Fruit fly (Drosophila melanogaster) Kc167 (cell line): ENCODE results near the gene CG3071.

ENCODE experiments used
- Myc ChIP-seq: fragments of >200 bp; optimal IDR thresholded peaks from 2 replicates; lab custom pipeline; 2017; ENCODE audit warnings: missing external identifiers
- Sin3A ChIP-seq: fragments of >200 bp; optimal IDR thresholded peaks from 2 replicates; lab custom pipeline; 2018; ENCODE audit warnings: missing external identifiers
- h ChIP-seq: fragments of >200 bp; optimal IDR thresholded peaks from 3 replicates; lab custom pipeline; 2018; ENCODE audit warnings: missing external identifiers
- insv ChIP-seq: fragments of >200 bp; optimal IDR thresholded peaks from 3 replicates; lab custom pipeline; 2018; ENCODE audit warnings: missing external identifiers
- psq ChIP-seq: fragments of >200 bp; optimal IDR thresholded peaks from 2 replicates; lab custom pipeline; 2017; ENCODE audit warnings: missing external identifiers
- ttk ChIP-seq: sonication (Bioruptor generic); optimal IDR thresholded peaks from 2 replicates; lab custom pipeline; 2017; ENCODE audit warnings: missing external identifiers

The CG3071 gene

DNA sequence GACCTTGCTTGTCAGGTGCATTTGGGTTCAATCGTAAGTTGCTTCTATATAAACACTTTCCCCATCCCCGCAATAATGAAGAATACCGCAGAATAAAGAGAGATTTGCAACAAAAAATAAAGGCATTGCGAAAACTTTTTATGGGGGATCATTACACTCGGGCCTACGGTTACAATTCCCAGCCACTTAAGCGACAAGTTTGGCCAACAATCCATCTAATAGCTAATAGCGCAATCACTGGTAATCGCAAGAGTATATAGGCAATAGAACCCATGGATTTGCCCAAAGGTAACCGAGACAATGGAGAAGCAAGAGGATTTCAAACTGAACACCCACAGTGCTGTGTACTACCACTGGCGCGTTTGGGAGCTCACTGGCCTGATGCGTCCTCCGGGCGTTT, 16.7 kb upstream of the CG3071 start, which contains the start of gene Or2a:
Or2a (plus strand) TSS at position 301 of the 400 bp plus-strand sequence.
- TF ChIP-seq psq (lab: Kevin White, UChicago) (no peak), Myc (lab: Kevin White, UChicago) (no peak), Sin3A (no peak), ttk (lab: Kevin White, UChicago) (no peak), insv (no peak), h (lab: Kevin White, UChicago) (no peak)

DNA sequence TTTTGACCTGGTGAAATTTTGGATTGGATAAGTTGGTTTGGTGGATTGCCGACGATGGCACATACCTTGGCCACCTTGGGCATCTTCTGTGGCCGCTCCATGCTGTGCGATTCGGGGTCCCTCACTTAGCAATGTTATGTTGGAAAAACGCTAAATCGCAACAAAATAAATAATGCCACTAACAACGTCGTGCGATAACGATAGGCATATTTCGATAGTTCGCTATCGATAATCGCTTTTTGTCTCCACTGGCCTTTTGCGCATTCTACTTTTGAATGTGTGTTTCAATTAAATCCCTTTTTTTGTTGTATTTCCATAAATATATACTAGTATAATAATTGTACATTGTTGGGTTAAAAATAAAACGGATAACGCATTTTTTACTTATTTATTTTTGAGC, 12.9 kb upstream of the CG3071 start, which contains the start of gene crn:
crn (minus strand) TSS at position 221 of the 400 bp plus-strand sequence.
- no peak for TF ChIP-seq Sin3A

DNA sequence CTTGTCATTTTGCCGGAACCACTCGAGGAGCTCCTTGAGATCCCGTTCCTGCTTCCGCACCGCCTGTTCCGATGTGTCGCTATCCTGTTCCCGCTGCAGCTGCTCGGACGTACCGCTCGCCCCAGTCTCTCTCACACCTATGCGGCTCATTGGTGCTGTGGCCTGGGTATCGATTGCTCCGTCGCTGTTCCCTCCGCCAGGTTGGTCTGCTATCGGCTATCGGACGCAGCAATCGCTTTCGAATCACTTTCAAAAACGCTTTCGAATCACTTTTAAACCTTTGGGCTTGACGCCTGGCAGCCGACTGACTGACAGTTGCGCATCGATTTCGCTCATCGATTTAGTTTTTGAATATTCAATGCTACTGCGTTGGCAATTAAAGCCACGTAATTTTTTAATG, 10.9 kb upstream of the CG3071 start, which contains the start of gene CG3191:
CG3191 (minus strand) TSS at position 306 of the 400 bp plus-strand sequence.
- no peak for TF ChIP-seq psq (lab: Kevin White, UChicago)
- TF ChIP-seq insv: no peak
- no peak for TF ChIP-seq Myc (lab: Kevin White, UChicago)
- no peak for TF ChIP-seq ttk (lab: Kevin White, UChicago)
- no peak for TF ChIP-seq h (lab: Kevin White, UChicago)
- TF ChIP-seq Sin3A: no peak

DNA sequence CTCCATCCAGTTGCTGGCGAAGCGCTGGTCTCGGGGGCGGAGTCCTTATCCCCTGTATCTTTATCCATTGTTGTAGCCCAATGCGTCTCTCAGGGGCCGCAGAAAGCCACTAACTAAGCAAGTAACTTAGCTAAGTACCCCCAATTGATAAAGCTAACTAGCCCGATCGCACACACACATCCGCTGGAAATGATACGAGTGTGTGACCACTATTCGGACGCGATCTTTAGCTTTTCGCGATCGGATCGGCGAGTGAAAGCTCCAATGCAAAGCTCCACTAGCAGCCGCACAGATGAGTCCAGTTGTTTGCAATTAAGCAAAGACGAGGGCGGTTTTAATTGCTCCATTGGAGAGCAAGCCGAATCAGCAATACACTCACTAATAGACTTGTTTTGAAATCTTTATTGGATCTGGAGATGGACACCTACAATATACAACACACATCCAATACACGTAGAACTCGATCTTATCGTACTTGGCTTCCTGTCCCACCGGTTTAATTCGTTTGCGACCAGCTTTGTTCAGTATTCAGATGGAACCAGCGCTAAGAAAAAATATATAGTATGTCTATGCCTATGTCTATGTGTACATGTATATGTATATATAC, 8.5 kb upstream of the CG3071 start, which contains the start of gene CG3091:
CG3091 (minus strand) TSS at position 178 of the 607 bp plus-strand sequence.
- TF ChIP-seq psq (lab: Kevin White, UChicago) (no peak), Myc (lab: Kevin White, UChicago) (no peak), ttk (lab: Kevin White, UChicago) (no peak), Sin3A (no peak), insv (no peak), h (lab: Kevin White, UChicago) (no peak)

DNA sequence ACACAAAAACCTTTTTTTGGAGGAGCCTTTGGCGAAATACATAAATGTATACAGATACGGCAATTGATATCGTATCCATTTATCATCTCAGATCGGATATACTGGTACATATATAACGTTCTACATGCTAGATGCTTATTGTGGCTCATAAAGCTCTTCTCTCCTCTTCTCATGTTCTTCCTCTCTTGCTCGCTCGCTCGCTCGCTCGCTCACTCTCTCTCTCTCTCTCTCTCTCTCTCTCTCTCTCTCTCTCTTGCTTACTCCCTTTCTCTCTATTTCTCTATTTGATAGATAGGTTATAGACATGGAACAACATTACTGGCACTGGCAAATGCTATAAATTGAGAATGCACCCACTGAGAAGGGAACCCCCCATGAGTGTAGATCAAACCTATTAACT, 7.6 kb upstream of the CG3071 start:
- TF ChIP-seq Myc (lab: Kevin White, UChicago) (no peak), psq (lab: Kevin White, UChicago) (no peak), insv (no peak), ttk (lab: Kevin White, UChicago) (no peak), h (lab: Kevin White, UChicago) (no peak), Sin3A (no peak)

DNA sequence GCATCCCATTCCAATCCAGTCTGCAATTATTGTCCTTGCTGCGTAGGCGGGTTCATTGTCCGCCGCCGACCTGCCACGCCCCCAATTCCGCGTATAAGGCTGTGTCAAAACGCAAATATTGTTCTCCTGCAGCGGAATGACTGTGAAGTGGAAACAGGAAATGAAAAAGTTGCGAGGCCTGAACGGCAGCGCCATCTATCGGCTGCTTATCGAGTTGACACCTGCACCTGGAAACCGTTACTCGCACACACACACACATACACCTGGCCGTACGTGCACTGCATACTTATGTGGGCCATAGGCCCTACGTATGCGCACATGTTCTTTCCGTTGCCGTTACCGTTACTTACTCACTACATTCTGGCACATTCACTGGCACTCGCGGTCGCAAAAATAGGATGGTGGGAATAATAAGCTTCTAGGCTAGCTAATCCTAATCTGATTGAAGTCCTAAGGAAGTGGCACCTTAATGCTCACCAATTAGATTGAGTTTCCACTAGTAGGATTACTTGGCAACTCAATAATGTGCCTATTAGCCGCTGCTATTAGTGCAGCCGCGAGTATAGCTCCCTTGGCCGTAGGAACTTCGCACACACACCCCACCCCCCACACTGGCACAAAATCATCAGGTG, 3.9 kb upstream of the CG3071 start:
- TF ChIP-seq ttk (lab: Kevin White, UChicago): no peak

DNA sequence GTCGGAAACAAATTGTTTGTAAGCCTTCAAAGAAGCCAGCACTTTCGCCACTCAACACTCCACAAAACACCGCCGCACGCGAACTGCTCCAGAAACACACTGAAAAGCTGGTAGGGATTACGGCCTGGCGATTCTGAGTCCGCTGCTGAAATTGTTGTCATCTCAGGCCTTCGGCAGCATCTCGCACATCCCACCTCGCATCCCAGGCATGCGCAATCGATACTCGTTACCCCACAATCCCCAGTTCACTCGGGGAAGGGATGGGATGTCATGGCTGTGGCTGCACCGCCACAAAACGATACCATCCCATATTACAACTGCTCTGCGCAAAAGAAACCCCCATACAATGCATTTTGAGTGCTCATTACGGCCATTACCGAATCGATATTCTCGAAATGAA, 2.9 kb upstream of the CG3071 start, which contains the start of gene CG3078:
CG3078 (minus strand) TSS at position 101 of the 400 bp plus-strand sequence.
- TF ChIP-seq insv (no peak), Sin3A (no peak), psq (lab: Kevin White, UChicago) (no peak), h (lab: Kevin White, UChicago) (no peak), Myc (lab: Kevin White, UChicago) (no peak), ttk (lab: Kevin White, UChicago) (no peak)

DNA sequence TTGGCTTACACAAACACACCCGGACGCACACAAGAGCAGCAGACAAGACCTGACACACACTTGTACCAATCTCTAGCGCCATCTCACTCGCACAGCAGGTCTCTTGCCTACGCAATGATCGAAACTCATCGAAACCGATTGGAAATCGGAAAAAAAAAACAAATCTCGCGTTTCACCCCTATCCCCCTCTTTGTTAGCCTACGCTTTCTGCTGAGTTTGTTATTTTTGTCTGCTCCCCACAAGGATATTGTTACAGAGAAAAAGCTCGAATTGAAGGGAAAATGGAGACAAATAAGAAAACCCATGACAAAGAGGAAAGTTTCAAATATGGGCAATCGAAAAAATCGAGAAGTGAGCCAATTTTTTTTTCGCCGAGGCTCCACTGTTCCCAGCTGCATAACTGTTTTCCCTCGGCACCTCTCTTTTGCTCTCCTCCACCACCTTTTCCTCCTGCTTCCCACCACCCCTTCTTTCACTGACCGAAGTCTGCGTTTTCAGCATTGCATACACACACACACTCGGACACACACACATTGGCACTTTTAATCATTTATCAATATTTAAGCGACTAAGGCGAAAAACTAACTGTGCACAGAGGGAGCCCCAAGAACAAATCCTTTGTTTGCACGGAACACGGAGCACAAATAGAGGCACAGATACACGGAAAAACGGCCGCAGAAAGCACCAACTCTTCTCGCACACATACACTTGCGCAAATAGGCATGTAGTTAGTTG, 7.4 kb downstream of the CG3071 start:
- TF ChIP-seq h (lab: Kevin White, UChicago) (no peak), insv (no peak), Myc (lab: Kevin White, UChicago) (no peak), ttk (lab: Kevin White, UChicago) (no peak)

DNA sequence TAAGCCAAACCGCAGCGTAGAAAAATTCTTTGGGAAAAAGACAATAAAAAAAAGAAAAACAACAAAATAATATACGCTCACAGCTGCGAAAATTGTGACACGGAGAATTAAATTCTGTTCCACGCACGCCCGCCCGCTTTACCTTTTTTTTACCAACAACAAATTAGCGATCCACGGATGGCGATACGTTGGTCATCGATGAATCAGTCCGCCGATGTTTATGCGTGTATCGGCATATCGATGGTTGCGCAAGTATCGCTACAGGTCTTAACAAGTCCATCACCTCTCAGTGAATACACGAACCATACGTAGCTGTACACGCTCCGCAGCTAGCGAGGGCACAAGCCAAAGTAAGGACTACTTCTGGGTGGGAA, 7.9 kb downstream of the CG3071 start, which contains the start of gene CG2924:
CG2924 (minus strand) TSS at position 205 of the 374 bp plus-strand sequence.
- TF ChIP-seq h (lab: Kevin White, UChicago) (no peak), Myc (lab: Kevin White, UChicago) (no peak), Sin3A (no peak), ttk (lab: Kevin White, UChicago) (no peak), insv (no peak), psq (lab: Kevin White, UChicago) (no peak)

DNA sequence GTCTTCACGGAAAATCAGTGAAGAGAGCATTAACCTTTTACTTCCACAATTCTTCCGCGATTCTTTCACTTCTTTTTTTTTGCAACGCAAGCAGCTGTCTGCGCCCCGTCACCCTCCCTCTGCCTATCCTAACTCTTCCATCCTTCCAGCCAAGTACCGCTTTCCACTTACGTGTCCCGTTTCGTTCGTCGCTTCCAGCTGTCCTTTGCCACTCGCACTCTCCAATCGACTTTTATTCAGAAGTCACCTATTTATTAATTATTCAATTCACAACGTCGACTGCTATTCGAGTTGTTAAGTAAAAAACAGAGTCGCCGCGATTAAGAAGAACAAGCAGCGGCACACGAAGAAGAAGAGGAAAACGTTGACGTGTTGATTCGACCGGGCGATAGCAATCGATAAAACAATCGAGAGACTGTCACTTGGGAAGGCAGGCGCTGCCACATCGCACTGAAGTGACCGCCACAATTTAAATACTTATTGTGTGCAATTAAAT, 12.1 kb downstream of the CG3071 start, which contains the start of gene Grp170:
Grp170 (minus strand) TSS at position 365 of the 496 bp plus-strand sequence.
- TF ChIP-seq psq (lab: Kevin White, UChicago): no peak
- no peak for TF ChIP-seq Myc (lab: Kevin White, UChicago)
- TF ChIP-seq insv: no peak
- TF ChIP-seq h (lab: Kevin White, UChicago): no peak
- no peak for TF ChIP-seq ttk (lab: Kevin White, UChicago)
- TF ChIP-seq Sin3A: no peak

DNA sequence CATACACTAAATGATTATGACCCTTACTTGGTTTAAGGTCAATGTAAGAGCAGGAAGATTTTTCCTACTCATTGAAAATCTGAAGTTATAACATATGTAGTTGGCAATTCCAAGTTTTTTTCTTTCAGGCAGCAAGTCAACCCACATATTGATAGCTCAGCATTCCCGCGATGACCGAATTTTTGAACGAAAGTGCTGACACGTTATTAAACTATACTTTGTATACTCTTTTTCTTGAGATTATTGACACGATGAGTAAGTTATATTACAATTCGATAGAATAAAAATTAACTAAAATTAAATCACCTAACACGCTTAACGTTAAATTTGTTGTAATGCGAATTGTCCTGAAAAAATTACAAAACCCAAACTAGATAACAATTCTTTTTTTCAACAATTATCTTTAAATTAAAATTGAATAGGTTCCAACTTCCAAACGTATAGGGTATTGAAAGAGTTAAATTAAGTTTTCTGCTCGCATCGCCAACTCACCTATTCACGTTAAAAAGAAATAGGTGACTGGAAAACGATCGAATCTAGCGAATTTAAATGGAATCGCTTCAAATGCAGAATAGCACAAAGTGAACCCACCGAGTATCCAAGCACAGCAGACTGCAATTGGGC, 12.7 kb downstream of the CG3071 start, which contains the start of gene Vml:
Vml (plus strand) TSS at position 574 of the 624 bp plus-strand sequence.
- TF ChIP-seq Sin3A (no peak), insv (no peak), ttk (lab: Kevin White, UChicago) (no peak), psq (lab: Kevin White, UChicago) (no peak), Myc (lab: Kevin White, UChicago) (no peak), h (lab: Kevin White, UChicago) (no peak)
